Worm (Caenorhabditis elegans): ENCODE results near the gene Y73B6BL.27.

The Y73B6BL.27 gene

DNA sequence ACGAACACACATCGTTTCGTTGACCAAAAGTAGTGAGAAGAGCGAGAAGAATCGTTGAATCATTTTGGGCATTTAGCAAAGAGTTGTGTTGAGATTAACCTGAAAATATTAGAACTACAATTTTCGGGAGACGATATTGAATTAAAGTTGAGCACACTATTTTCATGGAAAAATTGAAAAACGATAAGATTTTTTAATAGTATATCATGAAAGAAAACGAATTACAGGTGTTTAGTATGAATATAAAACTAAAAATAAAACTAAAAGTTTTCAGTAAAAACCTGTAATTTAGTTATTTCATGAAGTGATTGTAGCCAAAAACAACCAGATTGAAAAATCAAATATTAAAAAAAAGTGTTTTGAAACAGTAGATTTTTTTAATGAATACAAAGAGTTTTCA lies 15.6 kb downstream of the Y73B6BL.27 start, which contains the start of gene lgc-10 (continued):
- TF ChIP-seq Y56A3A.18 (GFP tag; IDR thresholded peaks at IDR 0.05) (no peak), hlh-12 (tag; optimal IDR thresholded peaks at IDR 0.05) (no peak), F57A8.1 (GFP tag; optimal IDR thresholded peaks at IDR 0.05) (no peak)

ce11 chrIV:6443018-6443417 lies 30.0 kb downstream of the Y73B6BL.27 start:
- TF ChIP-seq lin-26 (GFP tag; IDR thresholded peaks at IDR 0.05) = no peak
- TF ChIP-seq nhr-80 (tag; optimal IDR thresholded peaks at IDR 0.05) = peak; percentile 1
- no peak for TF ChIP-seq mxl-1 (tag; optimal IDR thresholded peaks at IDR 0.05)
- TF ChIP-seq dox-1 (GFP tag; IDR thresholded peaks at IDR 0.05) = no peak
- TF ChIP-seq cebp-1 (GFP tag; IDR thresholded peaks at IDR 0.05) = no peak
- no peak for TF ChIP-seq cebp-1 (tag; optimal IDR thresholded peaks at IDR 0.05)
- TF ChIP-seq ztf-28 (GFP tag; IDR thresholded peaks at IDR 0.05) = no peak
- no peak for TF ChIP-seq F57C9.4 (tag; optimal IDR thresholded peaks at IDR 0.05)
- TF ChIP-seq Y79H2A.3 (GFP tag; conservative IDR thresholded peaks at IDR 0.05) = no peak

ce11 chrIV:6442016-6442618 lies 30.9 kb downstream of the Y73B6BL.27 start:
- TF ChIP-seq dpl-1 (GFP tag; optimal IDR thresholded peaks at IDR 0.05) (no peak), hmg-1.2 (GFP tag; IDR thresholded peaks at IDR 0.05) (peak; percentile 86), sea-2 (GFP tag; IDR thresholded peaks at IDR 0.05) (no peak), mes-4 (tag; optimal IDR thresholded peaks at IDR 0.05) (no peak), cebp-1 (GFP tag; IDR thresholded peaks at IDR 0.05) (peak; percentile 55; the same call in 1 of the 2 replicates), cebp-1 (tag; optimal IDR thresholded peaks at IDR 0.05) (peak; percentile 81), B0035.1 (tag; optimal IDR thresholded peaks at IDR 0.05) (no peak), ets-4 (GFP tag; optimal IDR thresholded peaks at IDR 0.05) (no peak), B0336.3 (GFP tag; IDR thresholded peaks at IDR 0.05) (no peak), snpc-4 (GFP tag; optimal IDR thresholded peaks at IDR 0.05) (no peak), snpc-4 (tag; optimal IDR thresholded peaks at IDR 0.05) (peak in 2 of 4 experiments; percentile 8 to 32), bed-2 (GFP tag; IDR thresholded peaks at IDR 0.05) (no peak), ceh-58 (GFP tag; IDR thresholded peaks at IDR 0.05) (no peak), F52B5.7 (tag; optimal IDR thresholded peaks at IDR 0.05) (no peak), dox-1 (GFP tag; IDR thresholded peaks at IDR 0.05) (no peak), pbrm-1 (GFP tag; IDR thresholded peaks at IDR 0.05) (0 out of 2 replicates have a peak, but pooled peaks have one; percentile 35), nhr-27 (tag; optimal IDR thresholded peaks at IDR 0.05) (no peak), nhr-80 (tag; optimal IDR thresholded peaks at IDR 0.05) (peak; percentile 82), nhr-120 (GFP tag; IDR thresholded peaks at IDR 0.05) (no peak), ZK185.1 (tag; optimal IDR thresholded peaks at IDR 0.05; ENCODE audit: poor library complexity, severe bottlenecking) (no peak), gei-17 (GFP tag; optimal IDR thresholded peaks at IDR 0.05) (no peak), ztf-18 (tag; optimal IDR thresholded peaks at IDR 0.05) (no peak), hsf-1 (GFP tag; IDR thresholded peaks at IDR 0.05) (no peak), ceh-100 (GFP tag; IDR thresholded peaks at IDR 0.05) (no peak), attf-5 (GFP tag; optimal IDR thresholded peaks at IDR 0.05) (no peak), F55B11.4 (tag; optimal IDR thresholded peaks at IDR 0.05; ENCODE audit: borderline replicate concordance, insufficient read depth) (no peak), somi-1 (GFP tag; optimal IDR thresholded peaks at IDR 0.05) (no peak)

ce11 chrIV:6441601-6442000 lies 31.4 kb downstream of the Y73B6BL.27 start, which contains the start of gene Y73B6BL.31:
Y73B6BL.31 (plus strand) TSS chrIV:6441901.
- no peak for TF ChIP-seq K11D2.4 (GFP tag; IDR thresholded peaks at IDR 0.05)
- TF ChIP-seq somi-1 (GFP tag; optimal IDR thresholded peaks at IDR 0.05) = no peak
- no peak for TF ChIP-seq nfyb-1 (GFP tag; IDR thresholded peaks at IDR 0.05)

Data from whole organism, young adult.